Fruit fly (Drosophila melanogaster) whole organism, embryonic: ENCODE data around the gene cert.
A peak's percentile ranks its signal among the peaks of the same experiment; 100 is the strongest.

ENCODE experiments used
- Abd-B ChIP-seq: fragments of 200-800 bp; sonication (Bioruptor generic); optimal IDR thresholded peaks from 2 replicates; lab custom pipeline; 2018; ENCODE audit warnings: missing biosample characterization, mild to moderate bottlenecking, missing genetic modification characterization, moderate library complexity
- Atf6 ChIP-seq: fragments of 200-800 bp; sonication (Bioruptor generic); IDR thresholded peaks from 2 replicates; pipeline ENCODE4 v1.3.6; 2022; ENCODE audit warnings: missing biosample characterization, missing genetic modification characterization
- Bdp1 ChIP-seq: fragments of 200-800 bp; sonication (Bioruptor generic); optimal IDR thresholded peaks from 3 replicates; lab custom pipeline; 2016; ENCODE audit warnings: missing biosample characterization, missing genetic modification characterization
- BtbVII ChIP-seq: fragments of 200-800 bp; sonication (Bioruptor generic); optimal IDR thresholded peaks from 3 replicates; lab custom pipeline; 2017; ENCODE audit warnings: missing biosample characterization, mild to moderate bottlenecking, missing genetic modification characterization
- C15 ChIP-seq: fragments of 200-800 bp; sonication (Bioruptor generic); IDR thresholded peaks from 3 replicates; pipeline ENCODE4 v1.3.6; 2022; ENCODE audit warnings: missing biosample characterization, missing genetic modification characterization
- CG13624 ChIP-seq: fragments of 200-800 bp; sonication (Bioruptor generic); optimal IDR thresholded peaks from 2 replicates; lab custom pipeline; 2016; ENCODE audit warnings: missing biosample characterization, missing genetic modification characterization
- CG15601 ChIP-seq: fragments of 200-800 bp; sonication (Bioruptor generic); optimal IDR thresholded peaks from 3 replicates; lab custom pipeline; 2019; ENCODE audit warnings: missing biosample characterization, mild to moderate bottlenecking, missing genetic modification characterization, moderate library complexity
- CG1603 ChIP-seq: fragments of 200-800 bp; sonication (Bioruptor generic); optimal IDR thresholded peaks from 2 replicates; lab custom pipeline; 2019; ENCODE audit warnings: missing biosample characterization, mild to moderate bottlenecking, missing genetic modification characterization, moderate library complexity
- CG17829 ChIP-seq: fragments of 200-800 bp; optimal IDR thresholded peaks from 2 replicates; lab custom pipeline; 2019; ENCODE audit warnings: missing biosample characterization, mild to moderate bottlenecking, missing genetic modification characterization, moderate library complexity
- CG2712 ChIP-seq: fragments of 200-800 bp; optimal IDR thresholded peaks from 3 replicates; lab custom pipeline; 2019; ENCODE audit warnings: missing biosample characterization, mild to moderate bottlenecking, missing genetic modification characterization, moderate library complexity
- CG34224 ChIP-seq: fragments of 200-800 bp; sonication (Bioruptor generic); IDR thresholded peaks from 3 replicates; pipeline ENCODE4 v1.3.6; 2022; ENCODE audit warnings: missing biosample characterization, missing genetic modification characterization; ENCODE audit not compliant: partially characterized antibody
- CG4282 ChIP-seq: fragments of 200-800 bp; sonication (Bioruptor generic); optimal IDR thresholded peaks from 2 replicates; lab custom pipeline; 2016; ENCODE audit warnings: missing biosample characterization, missing genetic modification characterization
- CG5953 ChIP-seq: fragments of 200-800 bp; sonication (Bioruptor generic); IDR thresholded peaks from 2 replicates; pipeline ENCODE4 v1.3.6; 2022; ENCODE audit warnings: missing biosample characterization, missing genetic modification characterization
- CG6654 ChIP-seq: fragments of 200-800 bp; sonication (Bioruptor generic); optimal IDR thresholded peaks from 2 replicates; lab custom pipeline; 2017; ENCODE audit warnings: missing biosample characterization, mild to moderate bottlenecking, missing genetic modification characterization
- CG7963 ChIP-seq: fragments of 200-800 bp; sonication (Bioruptor generic); IDR thresholded peaks from 3 replicates; pipeline ENCODE4 v1.3.6; 2022; ENCODE audit warnings: missing biosample characterization, missing genetic modification characterization; ENCODE audit not compliant: partially characterized antibody
- CG8290 ChIP-seq, 3 experiments: fragments of 200-800 bp; sonication (Bioruptor generic); optimal IDR thresholded peaks; 2 replicates each; lab custom pipeline; 2016 to 2019; ENCODE audit warnings: missing biosample characterization in 3 of 3, missing genetic modification characterization in 3 of 3, mild to moderate bottlenecking in 2 of 3, moderate library complexity in 1 of 3
- CG9727 ChIP-seq: fragments of 200-800 bp; sonication (Bioruptor generic); optimal IDR thresholded peaks from 3 replicates; lab custom pipeline; 2017; ENCODE audit warnings: missing biosample characterization, mild to moderate bottlenecking, missing genetic modification characterization
- CG9876 ChIP-seq: fragments of 200-800 bp; sonication (Bioruptor generic); optimal IDR thresholded peaks from 2 replicates; lab custom pipeline; 2016; ENCODE audit warnings: missing biosample characterization, missing genetic modification characterization
- Dbx ChIP-seq: fragments of 200-800 bp; sonication (Bioruptor generic); IDR thresholded peaks from 3 replicates; pipeline ENCODE4 v1.3.6; 2022; ENCODE audit warnings: missing biosample characterization, missing genetic modification characterization
- Eip74EF ChIP-seq, 2 experiments: fragments of 200-800 bp in 1 of 2; fragments of >200 bp in 1 of 2; sonication (Bioruptor generic) in 1 of 2; optimal IDR thresholded peaks; 2 replicates each; lab custom pipeline; 2017 to 2019; ENCODE audit warnings: missing biosample characterization in 2 of 2, missing genetic modification characterization in 2 of 2, mild to moderate bottlenecking in 1 of 2, moderate library complexity in 1 of 2
- HHEX ChIP-seq: fragments of 200-800 bp; sonication (Bioruptor generic); optimal IDR thresholded peaks from 3 replicates; lab custom pipeline; 2017; ENCODE audit warnings: missing biosample characterization, mild to moderate bottlenecking, missing genetic modification characterization, missing genetic modification reagents
- HLHmδ ChIP-seq: fragments of 200-800 bp; sonication (Bioruptor generic); optimal IDR thresholded peaks from 2 replicates; lab custom pipeline; 2018; ENCODE audit warnings: missing biosample characterization, mild to moderate bottlenecking, missing genetic modification characterization, moderate library complexity
- Hmr ChIP-seq: fragments of 200-800 bp; sonication (Bioruptor generic); optimal IDR thresholded peaks from 3 replicates; lab custom pipeline; 2017; ENCODE audit warnings: mild to moderate bottlenecking, missing biosample characterization, missing genetic modification reagents, missing genetic modification characterization
- Kr ChIP-seq: fragments of 200-800 bp; sonication (Bioruptor generic); optimal IDR thresholded peaks from 2 replicates; lab custom pipeline; 2017; ENCODE audit warnings: missing biosample characterization, mild to moderate bottlenecking, missing genetic modification characterization
- Nf-YC ChIP-seq: fragments of 200-800 bp; optimal IDR thresholded peaks from 3 replicates; lab custom pipeline; 2019; ENCODE audit warnings: missing biosample characterization, mild to moderate bottlenecking, missing genetic modification characterization, moderate library complexity
- Xbp1 ChIP-seq: fragments of 200-800 bp; sonication (Bioruptor generic); optimal IDR thresholded peaks from 3 replicates; lab custom pipeline; 2016; ENCODE audit warnings: missing biosample characterization, mild to moderate bottlenecking, missing genetic modification characterization
- ara ChIP-seq: fragments of 200-800 bp; sonication (Bioruptor generic); IDR thresholded peaks from 2 replicates; pipeline ENCODE4 v1.3.6; 2022; ENCODE audit warnings: missing biosample characterization, missing genetic modification characterization
- chinmo ChIP-seq: fragments of 200-800 bp; sonication (Bioruptor generic); IDR thresholded peaks from 4 replicates; pipeline ENCODE4 v1.3.6; 2022; ENCODE audit warnings: missing biosample characterization, missing genetic modification characterization; ENCODE audit not compliant: partially characterized antibody
- eyg ChIP-seq: fragments of 200-800 bp; sonication (Bioruptor generic); optimal IDR thresholded peaks from 3 replicates; lab custom pipeline; 2016; ENCODE audit warnings: missing biosample characterization, missing genetic modification characterization
- fd64A ChIP-seq: fragments of 200-800 bp; sonication (Bioruptor generic); optimal IDR thresholded peaks from 3 replicates; lab custom pipeline; 2018; ENCODE audit warnings: missing biosample characterization, mild to moderate bottlenecking, missing genetic modification characterization
- gem ChIP-seq: fragments of 200-800 bp; sonication (Bioruptor generic); optimal IDR thresholded peaks from 2 replicates; lab custom pipeline; 2019; ENCODE audit warnings: missing biosample characterization, mild to moderate bottlenecking, missing genetic modification characterization, moderate library complexity
- gfzf ChIP-seq: fragments of 200-800 bp; sonication (Bioruptor generic); optimal IDR thresholded peaks from 2 replicates; lab custom pipeline; 2016; ENCODE audit warnings: missing biosample characterization, mild to moderate bottlenecking, missing genetic modification characterization, moderate library complexity
- grn ChIP-seq: fragments of 200-800 bp; sonication (Bioruptor generic); optimal IDR thresholded peaks from 3 replicates; lab custom pipeline; 2017; ENCODE audit warnings: missing biosample characterization, missing genetic modification characterization
- hbn ChIP-seq: fragments of 200-800 bp; sonication (Bioruptor generic); IDR thresholded peaks from 2 replicates; pipeline ENCODE4 v1.3.6; 2022; ENCODE audit warnings: missing biosample characterization, missing genetic modification characterization; ENCODE audit not compliant: partially characterized antibody
- mirr ChIP-seq: fragments of 200-800 bp; sonication (Bioruptor generic); optimal IDR thresholded peaks from 3 replicates; lab custom pipeline; 2018; ENCODE audit warnings: missing biosample characterization, mild to moderate bottlenecking, missing genetic modification characterization
- nau ChIP-seq: fragments of 200-800 bp; sonication (Bioruptor generic); optimal IDR thresholded peaks from 3 replicates; lab custom pipeline; 2017; ENCODE audit warnings: missing biosample characterization, mild to moderate bottlenecking, missing genetic modification characterization, missing genetic modification reagents
- nmo ChIP-seq: fragments of 200-800 bp; sonication (Bioruptor generic); optimal IDR thresholded peaks from 2 replicates; lab custom pipeline; 2018; ENCODE audit warnings: missing biosample characterization, mild to moderate bottlenecking, missing genetic modification characterization, moderate library complexity
- pb ChIP-seq: fragments of 200-800 bp; sonication (Bioruptor generic); optimal IDR thresholded peaks from 3 replicates; lab custom pipeline; 2016; ENCODE audit warnings: missing biosample characterization, missing genetic modification characterization
- phol ChIP-seq: fragments of 200-800 bp; sonication (Bioruptor generic); optimal IDR thresholded peaks from 3 replicates; lab custom pipeline; 2018; ENCODE audit warnings: missing biosample characterization, mild to moderate bottlenecking, missing genetic modification characterization, moderate library complexity
- prd ChIP-seq, 3 experiments: fragments of >200 bp in 2 of 3; fragments of 200-800 bp in 1 of 3; sonication (Bioruptor generic) in 1 of 3; optimal IDR thresholded peaks in 2 of 3; IDR thresholded peaks in 1 of 3; 2 replicates in 2 of 3; 3 replicates in 1 of 3; pipeline versions ENCODE4 v1.3.6 to Lab custom; 2017 to 2022; ENCODE audit warnings: missing biosample characterization in 1 of 3, missing genetic modification characterization in 1 of 3
- psq ChIP-seq: fragments of 200-800 bp; sonication (Bioruptor generic); optimal IDR thresholded peaks from 2 replicates; lab custom pipeline; 2017; ENCODE audit warnings: missing biosample characterization, missing genetic modification characterization
- shn ChIP-seq: fragments of 200-800 bp; sonication (Bioruptor generic); optimal IDR thresholded peaks from 3 replicates; lab custom pipeline; 2016; ENCODE audit warnings: missing biosample characterization, missing genetic modification characterization
- so ChIP-seq: fragments of 200-800 bp; sonication (Bioruptor generic); IDR thresholded peaks from 3 replicates; pipeline ENCODE4 v1.3.6; 2022; ENCODE audit warnings: missing biosample characterization, missing genetic modification characterization
- stwl ChIP-seq: fragments of 200-800 bp; sonication (Bioruptor generic); optimal IDR thresholded peaks from 3 replicates; lab custom pipeline; 2018; ENCODE audit warnings: missing biosample characterization, mild to moderate bottlenecking, missing genetic modification characterization, moderate library complexity
- tx ChIP-seq: fragments of 200-800 bp; sonication (Bioruptor generic); optimal IDR thresholded peaks from 2 replicates; lab custom pipeline; 2016; ENCODE audit warnings: missing biosample characterization, missing genetic modification characterization
- usp ChIP-seq: fragments of >200 bp; optimal IDR thresholded peaks from 2 replicates; lab custom pipeline; 2017; ENCODE audit warnings: missing biosample characterization, missing genetic modification characterization

The cert gene

dm6 chr3L:8289336-8290258, at the start of gene cert (continued):
- TF ChIP-seq Dbx (GFP tag; lab: Robert Waterston, UW) (peak; percentile 36; the same call in 1 of the 3 replicates), Bdp1 (GFP tag; lab: Kevin White, UChicago) (peak; percentile 52), CG9876 (GFP tag; lab: Kevin White, UChicago) (no peak), CG6654 (GFP tag; lab: Kevin White, UChicago) (no peak), gfzf (GFP tag; lab: Kevin White, UChicago) (peak; percentile 46), shn (peak; percentile 29), ara (no peak), CG34224 (GFP tag; lab: Robert Waterston, UW) (peak; percentile 73), so (no peak), chinmo (GFP tag; lab: Robert Waterston, UW) (peak; percentile 62; the same call in 1 of the 4 replicates), Abd-B (peak; percentile 16), pb (no peak), eyg (GFP tag; lab: Kevin White, UChicago) (no peak), BtbVII (GFP tag; lab: Kevin White, UChicago) (no peak), phol (peak; percentile 57), CG1603 (tag; lab: Kevin White, UChicago) (peak; percentile 38), Hmr (GFP tag; lab: Kevin White, UChicago) (peak; percentile 19), nau (GFP tag; lab: Kevin White, UChicago) (peak; percentile 29), HLHmδ (GFP tag; lab: Kevin White, UChicago) (no peak), CG4282 (GFP tag; lab: Kevin White, UChicago) (no peak), grn (GFP tag; lab: Kevin White, UChicago) (peak; percentile 97), stwl (tag; lab: Kevin White, UChicago) (peak; percentile 89), prd (optimal IDR thresholded peaks at IDR 0.05; lab: Kevin White, UChicago) (no peak), prd (GFP tag; IDR thresholded peaks at IDR 0.05; lab: Robert Waterston, UW) (0 out of 3 replicates have a peak, but pooled peaks have one; percentile 11), C15 (GFP tag; lab: Robert Waterston, UW) (no peak), tx (GFP tag; lab: Kevin White, UChicago) (peak; percentile 26), psq (no peak), Eip74EF (GFP tag; optimal IDR thresholded peaks at IDR 0.05; lab: Kevin White, UChicago) (peak in 1 of 2 experiments; percentile 20), CG13624 (GFP tag; lab: Kevin White, UChicago) (peak; percentile 10), Kr (GFP tag; lab: Kevin White, UChicago) (no peak), hbn (peak; percentile 86), Atf6 (GFP tag; lab: Robert Waterston, UW) (0 out of 2 replicates have a peak, but pooled peaks have one; percentile 14), gem (tag; lab: Kevin White, UChicago) (peak; percentile 11), HHEX (GFP tag; lab: Kevin White, UChicago) (no peak), mirr (GFP tag; lab: Kevin White, UChicago) (peak; percentile 31), usp (GFP tag; lab: Kevin White, UChicago) (no peak), CG17829 (tag; lab: Kevin White, UChicago) (peak; percentile 36), nmo (GFP tag; lab: Kevin White, UChicago) (peak; percentile 70), CG9727 (GFP tag; lab: Kevin White, UChicago) (peak; percentile 28), CG15601 (no peak), CG7963 (GFP tag; lab: Robert Waterston, UW) (peak; percentile 81), CG2712 (tag; lab: Kevin White, UChicago) (peak; percentile 17), CG8290 (GFP tag; optimal IDR thresholded peaks at IDR 0.05; lab: Kevin White, UChicago) (no peak), CG8290 (tag; optimal IDR thresholded peaks at IDR 0.05; lab: Kevin White, UChicago) (no peak), Nf-YC (tag; lab: Kevin White, UChicago) (no peak), fd64A (GFP tag; lab: Kevin White, UChicago) (no peak), Xbp1 (GFP tag; lab: Kevin White, UChicago) (peak; percentile 18), CG5953 (GFP tag; lab: Robert Waterston, UW) (no peak)
